Worm (Caenorhabditis elegans) whole organism, mixed stage, embryonic: Measurements from ENCODE around the gene nhr-180.

ENCODE experiments used
- M03D4.4 ChIP-seq: sonication (generic microtip); optimal IDR thresholded peaks from 2 replicates; lab custom pipeline; 2017; ENCODE audit warnings: mild to moderate bottlenecking, missing genetic modification characterization, missing compliant biosample characterization
- bed-3 ChIP-seq: fragments of 200-800 bp; sonication (Bioruptor generic); optimal IDR thresholded peaks from 3 replicates; lab custom pipeline; 2018; ENCODE audit warnings: mild to moderate bottlenecking, missing genetic modification characterization, moderate library complexity, missing compliant biosample characterization
- blmp-1 ChIP-seq: fragments of 150-350 bp; optimal IDR thresholded peaks from 2 replicates; lab custom pipeline; 2014; ENCODE audit warnings: missing biosample characterization, missing genetic modification characterization
- ceh-39 ChIP-seq: fragments of 150-350 bp; optimal IDR thresholded peaks from 2 replicates; lab custom pipeline; 2014; ENCODE audit warnings: missing biosample characterization, missing genetic modification characterization
- ceh-43 ChIP-seq: fragments of 200-800 bp; sonication (Bioruptor generic); optimal IDR thresholded peaks from 2 replicates; lab custom pipeline; 2018; ENCODE audit warnings: mild to moderate bottlenecking, missing genetic modification characterization, moderate library complexity, missing compliant biosample characterization
- ceh-83 ChIP-seq: fragments of 200-800 bp; sonication (Bioruptor generic); optimal IDR thresholded peaks from 2 replicates; lab custom pipeline; 2018; ENCODE audit warnings: mild to moderate bottlenecking, missing genetic modification characterization, missing compliant biosample characterization
- ces-1 ChIP-seq: fragments of 150-350 bp; optimal IDR thresholded peaks from 2 replicates; lab custom pipeline; 2014; ENCODE audit warnings: missing biosample characterization, missing genetic modification reagents, missing genetic modification characterization
- cnd-1 ChIP-seq: fragments of 200-800 bp; sonication (Bioruptor generic); optimal IDR thresholded peaks from 2 replicates; lab custom pipeline; 2018; ENCODE audit warnings: mild to moderate bottlenecking, missing genetic modification characterization, missing compliant biosample characterization
- drap-1 ChIP-seq: fragments of 200-800 bp; sonication (Bioruptor generic); optimal IDR thresholded peaks from 3 replicates; lab custom pipeline; 2018; ENCODE audit warnings: mild to moderate bottlenecking, missing genetic modification characterization, missing compliant biosample characterization
- elt-1 ChIP-seq: sonication (generic microtip); optimal IDR thresholded peaks from 2 replicates; lab custom pipeline; 2017; ENCODE audit warnings: missing genetic modification characterization, mild to moderate bottlenecking, missing compliant biosample characterization, antibody characterized with exemption, moderate library complexity, borderline replicate concordance; ENCODE audit not compliant: insufficient read depth
- elt-3 ChIP-seq: fragments of 150-350 bp; optimal IDR thresholded peaks from 2 replicates; lab custom pipeline; 2014; ENCODE audit warnings: missing biosample characterization, missing genetic modification characterization
- ham-2 ChIP-seq: fragments of 200-800 bp; sonication (Bioruptor generic); optimal IDR thresholded peaks from 2 replicates; lab custom pipeline; 2018; ENCODE audit warnings: mild to moderate bottlenecking, missing genetic modification characterization, missing compliant biosample characterization
- hlh-1 ChIP-seq: fragments of 150-350 bp; optimal IDR thresholded peaks from 2 replicates; lab custom pipeline; 2014; ENCODE audit warnings: missing biosample characterization, missing genetic modification reagents, missing genetic modification characterization
- lin-13 ChIP-seq: fragments of 150-350 bp; optimal IDR thresholded peaks from 2 replicates; lab custom pipeline; 2014; ENCODE audit warnings: missing biosample characterization, missing genetic modification characterization
- lin-32 ChIP-seq: fragments of 200-800 bp; sonication (Bioruptor generic); optimal IDR thresholded peaks from 2 replicates; lab custom pipeline; 2018; ENCODE audit warnings: mild to moderate bottlenecking, missing genetic modification characterization, missing compliant biosample characterization
- lsy-2 ChIP-seq: fragments of 150-350 bp; optimal IDR thresholded peaks from 2 replicates; lab custom pipeline; 2014; ENCODE audit warnings: missing biosample characterization, missing genetic modification characterization
- mab-5 ChIP-seq: fragments of 150-350 bp; optimal IDR thresholded peaks from 2 replicates; lab custom pipeline; 2014; ENCODE audit warnings: missing biosample characterization, missing genetic modification characterization
- mep-1 ChIP-seq: fragments of 150-350 bp; optimal IDR thresholded peaks from 2 replicates; lab custom pipeline; 2017; ENCODE audit warnings: missing biosample characterization, missing genetic modification reagents, missing genetic modification characterization, inconsistent platforms
- mls-2 ChIP-seq: sonication (generic microtip); optimal IDR thresholded peaks from 2 replicates; lab custom pipeline; 2016; ENCODE audit warnings: mild to moderate bottlenecking, missing genetic modification characterization, moderate library complexity, missing compliant biosample characterization
- nhr-12 ChIP-seq: fragments of 150-350 bp; optimal IDR thresholded peaks from 2 replicates; lab custom pipeline; 2014; ENCODE audit warnings: missing biosample characterization, missing genetic modification characterization
- nhr-2 ChIP-seq: fragments of 150-350 bp; optimal IDR thresholded peaks from 2 replicates; lab custom pipeline; 2014; ENCODE audit warnings: missing biosample characterization, missing genetic modification characterization
- nhr-237 ChIP-seq: fragments of 150-350 bp; optimal IDR thresholded peaks from 2 replicates; lab custom pipeline; 2014; ENCODE audit warnings: missing biosample characterization, missing genetic modification characterization
- nhr-28 ChIP-seq: fragments of 150-350 bp; optimal IDR thresholded peaks from 2 replicates; lab custom pipeline; 2014; ENCODE audit warnings: missing biosample characterization, missing genetic modification characterization
- pha-4 ChIP-seq: fragments of 150-350 bp; optimal IDR thresholded peaks from 2 replicates; lab custom pipeline; 2018; ENCODE audit warnings: missing biosample characterization, missing genetic modification reagents, missing genetic modification characterization
- sem-2 ChIP-seq: fragments of 200-800 bp; sonication (Bioruptor generic); optimal IDR thresholded peaks from 2 replicates; lab custom pipeline; 2018; ENCODE audit warnings: mild to moderate bottlenecking, missing genetic modification characterization, missing compliant biosample characterization
- snpc-4 ChIP-seq: fragments of 150-350 bp; optimal IDR thresholded peaks from 2 replicates; lab custom pipeline; 2014; ENCODE audit warnings: missing biosample characterization, missing genetic modification characterization
- unc-120 ChIP-seq: sonication (generic microtip); optimal IDR thresholded peaks from 2 replicates; lab custom pipeline; 2017; ENCODE audit warnings: missing genetic modification characterization, missing compliant biosample characterization; ENCODE audit not compliant: poor library complexity, severe bottlenecking
- unc-39 ChIP-seq: fragments of 150-350 bp; optimal IDR thresholded peaks from 2 replicates; lab custom pipeline; 2014; ENCODE audit warnings: missing biosample characterization, missing genetic modification characterization
- unc-62 ChIP-seq: fragments of 150-350 bp; optimal IDR thresholded peaks from 2 replicates; lab custom pipeline; 2014; ENCODE audit warnings: missing biosample characterization, missing genetic modification reagents, missing genetic modification characterization
- zip-8 ChIP-seq: fragments of 150-350 bp; optimal IDR thresholded peaks from 2 replicates; lab custom pipeline; 2014; ENCODE audit warnings: missing biosample characterization, missing genetic modification characterization
- ztf-11 ChIP-seq: fragments of 150-350 bp; optimal IDR thresholded peaks from 2 replicates; lab custom pipeline; 2014; ENCODE audit warnings: missing biosample characterization, missing genetic modification characterization

The nhr-180 gene

DNA sequence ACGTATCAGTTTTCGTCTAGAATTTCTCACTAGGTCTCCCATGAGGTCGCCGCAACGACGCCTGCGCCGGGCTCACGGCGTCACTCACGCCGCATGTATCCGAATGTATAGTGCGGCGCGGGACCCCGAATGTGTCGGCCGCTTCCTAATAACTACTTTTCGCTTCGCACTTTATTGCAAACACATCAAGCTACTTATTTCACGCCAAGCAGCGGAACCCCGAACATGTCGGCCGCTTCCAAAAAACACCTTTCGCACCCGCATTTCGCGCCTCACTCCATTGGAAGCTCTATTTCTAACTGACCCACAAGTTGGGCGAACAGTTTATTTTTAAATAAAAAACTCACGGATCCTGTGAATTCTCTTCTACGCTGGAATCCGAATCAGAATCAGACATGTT lies 8.8 kb upstream of the nhr-180 start:
- no peak for TF ChIP-seq pha-4
- no peak for TF ChIP-seq M03D4.4 (tag; lab: Kevin White, UChicago)
- no peak for TF ChIP-seq ces-1
- TF ChIP-seq nhr-2 (tag; lab: Kevin White, UChicago), result no peak
- no peak for TF ChIP-seq lin-13
- TF ChIP-seq sem-2, result no peak
- no peak for TF ChIP-seq unc-120 (tag; lab: Kevin White, UChicago)
- no peak for TF ChIP-seq ztf-11 (tag; lab: Kevin White, UChicago)
- no peak for TF ChIP-seq mep-1

DNA sequence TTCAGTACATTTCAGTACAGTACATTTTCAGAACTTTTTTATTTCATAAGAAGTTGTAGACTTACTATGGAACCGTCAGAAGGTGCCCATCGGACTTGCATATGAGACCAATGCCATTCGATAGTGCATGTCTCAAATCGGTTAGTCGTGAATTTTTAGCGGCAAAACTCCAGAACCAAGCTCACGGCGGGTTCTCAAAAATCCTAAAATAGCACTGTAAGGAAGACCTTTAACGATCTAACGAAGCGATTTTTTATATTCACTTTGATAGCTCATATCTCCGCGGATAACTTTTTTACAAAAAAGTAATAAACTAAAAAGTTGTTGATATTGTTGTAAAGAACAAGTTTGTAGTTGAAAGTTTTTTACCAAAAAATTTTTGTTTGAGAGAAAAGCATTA lies 6.9 kb upstream of the nhr-180 start, which contains the start of gene sru-25:
TSS of gene sru-25 (minus strand) at position 101 of the 400 bp plus-strand sequence.
- TF ChIP-seq ceh-39, result no peak
- no peak for TF ChIP-seq nhr-2 (tag; lab: Kevin White, UChicago)
- no peak for TF ChIP-seq unc-120 (tag; lab: Kevin White, UChicago)
- TF ChIP-seq blmp-1, result no peak
- TF ChIP-seq unc-62 (GFP tag; lab: Kevin White, UChicago), result no peak
- TF ChIP-seq ham-2, result no peak
- TF ChIP-seq mls-2 (tag; lab: Kevin White, UChicago), result no peak
- no peak for TF ChIP-seq ces-1
- TF ChIP-seq drap-1 (GFP tag; lab: Kevin White, UChicago), result no peak
- no peak for TF ChIP-seq ceh-43 (GFP tag; lab: Kevin White, UChicago)
- no peak for TF ChIP-seq lsy-2 (tag; lab: Kevin White, UChicago)
- TF ChIP-seq, all 35 proteins: peak for 0

DNA sequence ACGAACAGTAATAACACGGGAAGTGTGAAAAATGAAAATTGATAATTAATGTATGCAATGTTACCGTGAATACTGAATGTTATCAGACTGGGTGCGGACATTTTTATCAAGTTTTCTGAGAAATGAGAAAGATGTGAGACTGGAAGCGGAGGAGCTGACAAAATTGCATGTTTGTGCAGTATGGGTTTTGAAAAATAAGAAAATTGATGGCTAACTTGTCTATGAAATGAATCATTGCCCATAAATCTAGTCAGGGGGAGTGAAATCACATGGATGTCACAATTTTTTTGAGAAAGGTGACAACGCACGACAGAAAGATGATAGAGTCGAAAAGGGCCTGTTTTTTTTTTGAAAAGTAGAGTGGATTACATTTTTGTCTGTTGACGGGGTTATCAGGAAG lies 4.0 kb upstream of the nhr-180 start, which contains the start of gene sru-24:
TSS of gene sru-24 (minus strand) at position 101 of the 400 bp plus-strand sequence.
- TF ChIP-seq unc-120 (tag; lab: Kevin White, UChicago) (no peak), nhr-237 (tag; lab: Kevin White, UChicago) (no peak), nhr-12 (no peak), lin-13 (no peak), snpc-4 (tag; lab: Kevin White, UChicago) (no peak), nhr-2 (tag; lab: Kevin White, UChicago) (no peak), blmp-1 (no peak)

DNA sequence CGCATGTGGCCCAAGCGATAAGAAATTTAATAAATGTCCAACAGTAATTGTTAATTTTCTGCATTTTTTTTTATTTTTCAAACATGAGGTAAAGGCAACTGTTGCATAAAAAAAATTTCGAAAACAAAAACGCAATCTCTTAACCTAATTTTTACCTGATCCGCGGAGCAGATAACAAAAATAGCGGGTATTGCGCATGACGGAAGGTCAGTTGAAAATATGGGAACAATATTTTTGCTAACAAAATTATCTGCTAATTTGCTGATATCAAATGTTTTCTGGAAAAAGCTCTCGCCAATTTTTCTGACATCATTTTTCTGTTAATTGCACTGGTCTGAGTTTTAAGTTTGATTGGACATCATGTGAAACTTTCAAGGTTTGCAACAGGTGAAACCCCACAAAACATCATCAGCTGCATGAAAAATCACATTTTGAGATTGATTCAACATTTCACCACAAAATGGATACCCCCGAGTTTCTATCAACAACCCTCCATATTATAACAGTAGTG lies 2.9 kb downstream of the nhr-180 start, which contains the start of the genes F31F4.11 and srh-266:
TSS of gene F31F4.11 (minus strand) at position 101 of the 511 bp plus-strand sequence.
TSS of gene srh-266 (plus strand) at position 461 of the 511 bp plus-strand sequence.
- TF ChIP-seq hlh-1 (tag; lab: Kevin White, UChicago), result no peak
- no peak for TF ChIP-seq nhr-2 (tag; lab: Kevin White, UChicago)
- TF ChIP-seq unc-39 (tag; lab: Kevin White, UChicago), result no peak
- TF ChIP-seq lsy-2 (tag; lab: Kevin White, UChicago), result no peak
- no peak for TF ChIP-seq elt-1
- no peak for TF ChIP-seq ceh-83
- TF ChIP-seq mab-5 (tag; lab: Kevin White, UChicago), result no peak
- no peak for TF ChIP-seq mls-2 (tag; lab: Kevin White, UChicago)
- TF ChIP-seq snpc-4 (tag; lab: Kevin White, UChicago), result no peak
- no peak for TF ChIP-seq cnd-1 (tag; lab: Kevin White, UChicago)
- no peak for TF ChIP-seq ces-1
- TF ChIP-seq ceh-43 (GFP tag; lab: Kevin White, UChicago), result no peak
- no peak for TF ChIP-seq lin-32 (GFP tag; lab: Kevin White, UChicago)
- TF ChIP-seq sem-2, result no peak
- TF ChIP-seq, all 35 proteins: peak for 0

DNA sequence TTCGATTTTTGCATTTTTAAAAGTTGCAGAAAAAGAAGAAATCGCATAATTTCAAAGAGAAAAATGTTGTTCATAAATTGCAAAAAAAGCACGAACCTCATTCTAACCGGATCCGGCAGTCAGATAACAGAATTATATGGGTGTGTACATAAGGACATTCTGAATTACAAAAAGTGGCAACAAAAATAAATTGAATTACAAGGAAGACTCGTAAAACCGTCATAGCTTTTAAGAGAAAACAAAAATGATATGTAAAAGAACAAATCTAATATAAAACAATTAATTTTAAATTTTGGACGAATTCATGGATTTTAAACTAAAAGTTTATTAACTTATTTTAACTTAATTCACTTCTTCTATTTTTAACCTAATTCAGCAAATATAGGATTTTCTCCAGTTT lies 7.1 kb downstream of the nhr-180 start, which contains the start of gene F31F4.17:
TSS of gene F31F4.17 (minus strand) at position 101 of the 400 bp plus-strand sequence.
- TF ChIP-seq zip-8 (tag; lab: Kevin White, UChicago), result no peak
- TF ChIP-seq M03D4.4 (tag; lab: Kevin White, UChicago), result no peak
- TF ChIP-seq ces-1, result no peak
- TF ChIP-seq bed-3 (GFP tag; lab: Kevin White, UChicago), result no peak
- TF ChIP-seq nhr-2 (tag; lab: Kevin White, UChicago), result no peak
- no peak for TF ChIP-seq mep-1
- TF ChIP-seq elt-3, result no peak
- TF ChIP-seq nhr-28 (tag; lab: Kevin White, UChicago), result no peak
- TF ChIP-seq nhr-12, result no peak
- TF ChIP-seq unc-62 (GFP tag; lab: Kevin White, UChicago), result no peak
- no peak for TF ChIP-seq blmp-1
- TF ChIP-seq nhr-237 (tag; lab: Kevin White, UChicago), result no peak
